Worm (Caenorhabditis elegans): Measurements from ENCODE around the gene zyg-8.

Gene zyg-8

ce11 chrIII:12058429-12058828 lies 3.1 kb upstream of the zyg-8 start, which contains the start of gene arx-3 (continued):
- TF ChIP-seq C34B4.2 (tag; optimal IDR thresholded peaks at IDR 0.05) (no peak), ceh-63 (GFP tag; optimal IDR thresholded peaks at IDR 0.05) (no peak), grh-1 (GFP tag; IDR thresholded peaks at IDR 0.05) (peak; percentile 26; the same call in 1 of the 2 replicates), aha-1 (tag; optimal IDR thresholded peaks at IDR 0.05) (no peak), nhr-237 (tag; optimal IDR thresholded peaks at IDR 0.05) (no peak), tlp-1 (tag; optimal IDR thresholded peaks at IDR 0.05) (no peak), aly-2 (tag; optimal IDR thresholded peaks at IDR 0.05) (no peak), efl-3 (GFP tag; optimal IDR thresholded peaks at IDR 0.05) (no peak), lsy-2 (tag; optimal IDR thresholded peaks at IDR 0.05) (peak; percentile 57 to 62), elt-3 (tag; optimal IDR thresholded peaks at IDR 0.05) (no peak), unc-130 (tag; optimal IDR thresholded peaks at IDR 0.05) (peak; percentile 69), nhr-76 (tag; optimal IDR thresholded peaks at IDR 0.05) (no peak), ztf-4 (tag; optimal IDR thresholded peaks at IDR 0.05) (no peak), sup-37 (GFP tag; optimal IDR thresholded peaks at IDR 0.05) (no peak), hlh-4 (tag; optimal IDR thresholded peaks at IDR 0.05) (no peak), nhr-71 (tag; optimal IDR thresholded peaks at IDR 0.05) (peak; percentile 54), hlh-17 (GFP tag; optimal IDR thresholded peaks at IDR 0.05; ENCODE audit: borderline replicate concordance) (no peak), Y116A8C.19 (tag; optimal IDR thresholded peaks at IDR 0.05; ENCODE audit: borderline replicate concordance) (no peak), nhr-12 (tag; optimal IDR thresholded peaks at IDR 0.05) (no peak), lin-14 (GFP tag; optimal IDR thresholded peaks at IDR 0.05) (no peak), nhr-77 (tag; optimal IDR thresholded peaks at IDR 0.05) (no peak), isw-1 (GFP tag; IDR thresholded peaks at IDR 0.05) (peak; percentile 16; the same call in 1 of the 2 replicates), rnt-1 (tag; optimal IDR thresholded peaks at IDR 0.05) (no peak), F16B12.6 (tag; optimal IDR thresholded peaks at IDR 0.05) (peak; percentile 95), fkh-8 (tag; optimal IDR thresholded peaks at IDR 0.05) (peak; percentile 43), lir-3 (tag; optimal IDR thresholded peaks at IDR 0.05; ENCODE audit: poor library complexity) (no peak), C16A3.4 (tag; optimal IDR thresholded peaks at IDR 0.05) (peak; percentile 42), irx-1 (tag; optimal IDR thresholded peaks at IDR 0.05) (peak; percentile 21), mab-9 (GFP tag; IDR thresholded peaks at IDR 0.05) (no peak), nhr-19 (GFP tag; conservative IDR thresholded peaks at IDR 0.05) (peak; percentile 32), unc-98 (GFP tag; IDR thresholded peaks at IDR 0.05) (no peak)

DNA sequence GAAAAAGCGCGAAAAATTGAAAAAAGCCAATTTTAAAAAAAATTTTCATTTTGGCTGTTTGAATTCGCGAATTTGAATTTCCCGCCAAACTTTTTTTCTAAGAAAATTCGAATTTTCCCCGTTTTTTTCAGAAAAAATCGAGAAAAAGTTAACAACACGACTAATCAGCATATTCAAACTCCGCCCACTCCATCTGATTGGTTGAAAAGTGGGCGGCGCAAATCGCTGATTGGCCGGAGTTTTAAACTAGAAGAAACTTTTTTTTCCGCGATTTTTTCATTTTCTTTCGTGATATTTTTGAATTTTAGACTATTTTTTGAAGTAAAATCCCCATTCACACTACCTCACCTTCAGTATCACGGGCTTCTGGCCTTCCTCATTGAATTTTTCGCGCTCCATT lies 2.0 kb upstream of the zyg-8 start:
- TF ChIP-seq ceh-88 (GFP tag; IDR thresholded peaks at IDR 0.05), result no peak
- TF ChIP-seq zip-4 (GFP tag; optimal IDR thresholded peaks at IDR 0.05), result no peak
- TF ChIP-seq xbp-1 (tag; optimal IDR thresholded peaks at IDR 0.05), result no peak

ce11 chrIII:12060092-12060491 lies 1.4 kb upstream of the zyg-8 start:
- TF ChIP-seq efl-3 (GFP tag; optimal IDR thresholded peaks at IDR 0.05) (no peak), dsc-1 (tag; optimal IDR thresholded peaks at IDR 0.05) (peak; percentile 17), lin-35 (GFP tag; optimal IDR thresholded peaks at IDR 0.05) (no peak)

DNA sequence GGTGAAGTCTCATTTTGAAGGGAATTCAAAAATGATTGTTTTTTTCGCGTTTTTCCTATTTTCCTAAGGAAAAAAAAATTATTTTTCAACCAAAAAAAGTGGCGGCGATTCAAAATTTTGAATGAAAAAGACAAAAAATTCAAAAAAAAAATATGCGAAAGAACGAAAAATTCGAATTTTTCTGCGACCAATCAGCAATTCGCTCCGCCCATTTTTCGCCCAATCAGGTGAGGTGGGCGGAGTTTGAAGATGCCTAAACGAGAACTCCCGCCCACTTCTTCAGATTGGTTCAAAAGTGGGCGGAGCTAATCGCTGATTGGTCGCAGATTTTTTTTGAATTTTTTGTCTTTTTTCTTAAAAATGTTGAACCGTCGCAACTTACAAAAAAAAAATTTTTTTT lies 2.4 kb downstream of the zyg-8 start:
- TF ChIP-seq ceh-90 (tag; optimal IDR thresholded peaks at IDR 0.05), result no peak
- no peak for TF ChIP-seq grh-1 (GFP tag; IDR thresholded peaks at IDR 0.05)
- no peak for TF ChIP-seq ets-5 (GFP tag; IDR thresholded peaks at IDR 0.05)
- no peak for TF ChIP-seq ceh-8 (GFP tag; optimal IDR thresholded peaks at IDR 0.05)
- no peak for TF ChIP-seq ceh-82 (tag; optimal IDR thresholded peaks at IDR 0.05)
- TF ChIP-seq tlp-1 (tag; optimal IDR thresholded peaks at IDR 0.05), result no peak
- TF ChIP-seq unc-30 (tag; optimal IDR thresholded peaks at IDR 0.05), result no peak
- TF ChIP-seq isw-1 (GFP tag; IDR thresholded peaks at IDR 0.05), result no peak
- TF ChIP-seq skn-1 (tag; optimal IDR thresholded peaks at IDR 0.05), result no peak
- no peak for TF ChIP-seq nhr-237 (tag; optimal IDR thresholded peaks at IDR 0.05)
- no peak for TF ChIP-seq lin-13 (GFP tag; optimal IDR thresholded peaks at IDR 0.05)
- no peak for TF ChIP-seq efl-3 (GFP tag; optimal IDR thresholded peaks at IDR 0.05)
- no peak for TF ChIP-seq nhr-28 (tag; optimal IDR thresholded peaks at IDR 0.05)
- no peak for TF ChIP-seq mab-9 (GFP tag; IDR thresholded peaks at IDR 0.05)
- TF ChIP-seq alr-1 (tag; optimal IDR thresholded peaks at IDR 0.05; ENCODE audit: borderline replicate concordance), result no peak
- TF ChIP-seq egl-13 (tag; optimal IDR thresholded peaks at IDR 0.05), result no peak
- no peak for TF ChIP-seq nhr-90 (tag; optimal IDR thresholded peaks at IDR 0.05; ENCODE audit: poor library complexity)
- TF ChIP-seq ztf-4 (tag; optimal IDR thresholded peaks at IDR 0.05), result no peak
- no peak for TF ChIP-seq zag-1 (tag; optimal IDR thresholded peaks at IDR 0.05)
- TF ChIP-seq lir-3 (tag; optimal IDR thresholded peaks at IDR 0.05; ENCODE audit: poor library complexity), result no peak

Data from whole organism, L1 larva.